Worm (Caenorhabditis elegans) whole organism, L4 larva: Measurements from ENCODE around the gene F28C1.3.
A peak's percentile ranks its signal among the peaks of the same experiment; 100 is the strongest.

Experiments used
- cey-2 ChIP-seq: sonication (generic microtip); optimal IDR thresholded peaks from 3 replicates; lab custom pipeline; 2017; ENCODE audit warnings: missing genetic modification characterization, mild to moderate bottlenecking, missing compliant biosample characterization, antibody characterized with exemption, borderline replicate concordance; ENCODE audit not compliant: insufficient read depth
- dve-1 ChIP-seq: sonication (generic microtip); optimal IDR thresholded peaks from 2 replicates; lab custom pipeline; 2017; ENCODE audit warnings: antibody characterized with exemption, mild to moderate bottlenecking, missing genetic modification characterization, missing compliant biosample characterization; ENCODE audit not compliant: insufficient read depth
- saeg-2 ChIP-seq: fragments of 200-800 bp; sonication (Bioruptor generic); IDR thresholded peaks from 2 replicates; pipeline ENCODE4 v1.3.6; 2022; ENCODE audit warnings: missing genetic modification reagents, missing genetic modification characterization, missing compliant biosample characterization
- unc-39 ChIP-seq: sonication (generic microtip); optimal IDR thresholded peaks from 2 replicates; lab custom pipeline; 2017; ENCODE audit warnings: missing biosample characterization, missing genetic modification characterization

DNA sequence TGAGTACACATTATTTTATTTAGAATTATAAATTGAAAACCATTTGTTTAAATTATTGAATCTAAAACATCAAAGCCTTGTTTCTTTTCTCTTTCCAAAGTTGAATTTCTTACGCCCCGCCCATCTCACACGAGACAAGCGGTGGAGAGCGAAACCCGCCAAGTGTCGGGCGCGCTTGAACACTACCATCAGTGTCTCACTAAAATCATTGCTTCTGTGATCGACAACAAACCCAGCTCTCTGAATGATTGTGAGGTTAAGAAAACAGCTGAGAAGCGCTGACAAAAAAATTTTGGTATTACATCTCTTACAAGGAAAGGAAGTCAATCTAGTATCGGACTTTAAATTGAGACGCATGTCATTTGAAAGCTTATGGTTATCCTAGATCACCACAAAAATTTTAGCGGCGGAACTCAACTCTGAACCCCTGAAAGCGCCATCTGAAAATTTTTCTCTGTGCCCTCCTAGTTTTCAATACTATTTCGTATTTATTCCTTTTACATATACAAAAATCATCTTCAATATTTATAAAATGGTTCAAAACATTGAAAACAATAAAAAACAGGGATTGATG, 22.7 kb downstream of the F28C1.3 start:
- TF ChIP-seq cey-2 (tag; lab: Kevin White, UChicago) (no peak), unc-39 (tag; lab: Kevin White, UChicago) (no peak), dve-1 (tag; lab: Kevin White, UChicago) (peak; percentile 92), saeg-2 (GFP tag; lab: Robert Waterston, UW) (no peak)
